Worm (Caenorhabditis elegans): ENCODE data around the gene pab-2.

DNA sequence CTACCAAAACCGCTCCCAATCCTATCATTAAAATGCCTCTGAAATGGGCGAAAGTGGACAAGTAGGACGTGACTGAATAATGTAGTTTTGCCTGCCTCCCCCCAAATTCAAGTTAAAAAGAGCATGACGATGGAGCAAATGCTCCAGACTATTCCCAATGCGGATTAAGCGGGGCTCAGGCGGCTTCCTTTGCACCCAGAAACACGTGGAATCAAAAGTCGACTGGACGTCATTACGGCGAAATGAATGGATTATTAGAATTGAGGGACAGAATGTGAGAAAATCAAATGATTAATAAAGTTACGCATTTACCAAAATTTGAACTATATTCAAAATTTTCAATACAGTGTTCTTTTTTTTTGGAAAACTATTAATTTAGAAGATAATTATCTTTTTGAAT, 27.3 kb downstream of the pab-2 start:
- TF ChIP-seq W03F9.2 (tag; optimal IDR thresholded peaks at IDR 0.05) (no peak), him-1 (tag; optimal IDR thresholded peaks at IDR 0.05) (no peak)
